Worm (Caenorhabditis elegans): ENCODE results near the gene T09D3.8.

- TF ChIP-seq pax-3 (tag; optimal IDR thresholded peaks at IDR 0.05) = peak; percentile 58
- no peak for TF ChIP-seq fos-1 (tag; optimal IDR thresholded peaks at IDR 0.05)
- no peak for TF ChIP-seq zag-1 (tag; optimal IDR thresholded peaks at IDR 0.05)
- TF ChIP-seq unc-62 (GFP tag; optimal IDR thresholded peaks at IDR 0.05) = no peak
- TF ChIP-seq ces-1 (GFP tag; optimal IDR thresholded peaks at IDR 0.05) = no peak
- TF ChIP-seq isw-1 (GFP tag; IDR thresholded peaks at IDR 0.05) = no peak
- no peak for TF ChIP-seq aly-2 (tag; optimal IDR thresholded peaks at IDR 0.05)
- TF ChIP-seq elt-2 (tag; optimal IDR thresholded peaks at IDR 0.05) = no peak
- no peak for TF ChIP-seq snpc-4 (tag; optimal IDR thresholded peaks at IDR 0.05)
These were observed 2.7 kb upstream of the T09D3.8 start for ce11 chrV:5362220-5362619.
